Fruit fly (Drosophila melanogaster) whole organism, prepupa: ENCODE data around the gene ABCB7.

Source experiments
- CG15336 ChIP-seq: fragments of 200-800 bp; sonication (Bioruptor generic); IDR thresholded peaks from 2 replicates; pipeline ENCODE4 v1.3.6; 2022; ENCODE audit warnings: missing biosample characterization, missing genetic modification characterization
- CG16779 ChIP-seq: fragments of 200-800 bp; sonication (Bioruptor generic); optimal IDR thresholded peaks from 3 replicates; lab custom pipeline; 2017; ENCODE audit warnings: missing biosample characterization, mild to moderate bottlenecking, missing genetic modification characterization
- CG3919 ChIP-seq: fragments of 200-800 bp; sonication (Bioruptor generic); optimal IDR thresholded peaks from 3 replicates; lab custom pipeline; 2016; ENCODE audit warnings: missing biosample characterization, missing genetic modification characterization
- Eip78C ChIP-seq: fragments of 200-800 bp; sonication (Bioruptor generic); peaks from one replicate; lab custom pipeline; 2016; ENCODE audit warnings: missing biosample characterization, missing genetic modification characterization
- Ets21C ChIP-seq: fragments of 200-800 bp; sonication (Bioruptor generic); optimal IDR thresholded peaks from 3 replicates; lab custom pipeline; 2016; ENCODE audit warnings: missing biosample characterization, missing genetic modification characterization
- Sox102F ChIP-seq: fragments of 200-800 bp; sonication (Bioruptor generic); optimal IDR thresholded peaks from 2 replicates; lab custom pipeline; 2016; ENCODE audit warnings: missing biosample characterization, mild to moderate bottlenecking, missing genetic modification characterization
- Sox15 ChIP-seq: fragments of 200-800 bp; sonication (Bioruptor generic); optimal IDR thresholded peaks from 3 replicates; lab custom pipeline; 2016; ENCODE audit warnings: missing biosample characterization, missing genetic modification characterization
- acj6 ChIP-seq: fragments of 200-800 bp; sonication (Bioruptor generic); optimal IDR thresholded peaks from 3 replicates; lab custom pipeline; 2016; ENCODE audit warnings: missing biosample characterization, missing genetic modification characterization
- net ChIP-seq: fragments of 200-800 bp; sonication (Bioruptor generic); optimal IDR thresholded peaks from 3 replicates; lab custom pipeline; 2016; ENCODE audit warnings: missing biosample characterization, missing genetic modification characterization

dm6 chr3L:1584003-1584402 lies 34.2 kb upstream of the ABCB7 start:
- peak; percentile 61 for TF ChIP-seq acj6 (GFP tag; lab: Kevin White, UChicago)
- no peak for TF ChIP-seq CG16779 (tag; lab: Kevin White, UChicago)
- TF ChIP-seq net: peak; percentile 60
- TF ChIP-seq Eip78C (GFP tag; lab: Kevin White, UChicago): peak; percentile 88
- peak; percentile 8 for TF ChIP-seq CG3919 (GFP tag; lab: Kevin White, UChicago)
- no peak for TF ChIP-seq Ets21C (GFP tag; lab: Kevin White, UChicago)
- no peak for TF ChIP-seq Sox15 (GFP tag; lab: Kevin White, UChicago)
- TF ChIP-seq Sox102F (GFP tag; lab: Kevin White, UChicago): peak; percentile 7
- TF ChIP-seq CG15336: peak; percentile 90
